Fruit fly (Drosophila melanogaster) whole organism, adult: ENCODE results near the gene flip.

ENCODE experiments used
- CG11617 ChIP-seq: fragments of 200-800 bp; sonication (Bioruptor generic); optimal IDR thresholded peaks from 2 replicates; lab custom pipeline; 2017; ENCODE audit warnings: mild to moderate bottlenecking, missing biosample characterization, missing genetic modification reagents, missing genetic modification characterization
- CG12768 ChIP-seq: fragments of 200-800 bp; sonication (Bioruptor generic); optimal IDR thresholded peaks from 2 replicates; lab custom pipeline; 2017; ENCODE audit warnings: missing biosample characterization, missing genetic modification characterization, mild to moderate bottlenecking, moderate library complexity, missing genetic modification reagents
- CG14711 ChIP-seq: fragments of 200-800 bp; sonication (Bioruptor generic); optimal IDR thresholded peaks from 2 replicates; lab custom pipeline; 2018; ENCODE audit warnings: missing biosample characterization, mild to moderate bottlenecking, missing genetic modification characterization, moderate library complexity
- CG33017 ChIP-seq: fragments of 200-800 bp; sonication (Bioruptor generic); optimal IDR thresholded peaks from 2 replicates; lab custom pipeline; 2018; ENCODE audit warnings: missing biosample characterization, mild to moderate bottlenecking, missing genetic modification characterization, moderate library complexity
- CG5204 ChIP-seq: fragments of 200-800 bp; sonication (Bioruptor generic); optimal IDR thresholded peaks from 2 replicates; lab custom pipeline; 2016; ENCODE audit warnings: missing biosample characterization, missing genetic modification characterization
- Crg-1 ChIP-seq: fragments of 200-800 bp; sonication (Bioruptor generic); optimal IDR thresholded peaks from 2 replicates; lab custom pipeline; 2016; ENCODE audit warnings: missing biosample characterization, missing genetic modification characterization
- cnc ChIP-seq, 2 experiments: fragments of >200 bp; optimal IDR thresholded peaks; 2 replicates each; lab custom pipeline; 2017

DNA sequence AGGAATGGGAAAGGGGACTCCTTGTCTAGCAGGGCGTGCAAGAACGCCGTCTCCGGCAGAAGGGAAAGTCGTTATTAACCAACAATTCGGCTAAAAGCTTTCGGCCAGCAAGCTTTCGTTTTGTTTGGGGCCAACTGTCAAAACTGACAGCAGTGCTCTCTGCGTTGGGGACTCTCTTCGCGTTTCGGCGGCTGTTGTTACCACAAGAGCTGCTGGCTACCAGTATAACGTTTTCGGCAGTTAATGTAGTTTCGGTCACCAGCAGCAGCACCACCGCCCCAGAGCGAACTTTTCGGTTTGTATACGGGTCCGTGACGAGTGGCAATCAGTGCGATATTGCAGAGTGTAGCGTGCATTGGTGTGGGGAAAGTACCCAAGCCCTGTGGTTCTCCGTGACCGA lies 2.3 kb upstream of the flip start, which contains the start of gene cpx:
- TF ChIP-seq cnc (optimal IDR thresholded peaks at IDR 0.05; lab: Kevin White, UChicago) = no peak
- TF ChIP-seq CG5204 = no peak
- no peak for TF ChIP-seq CG14711 (tag; lab: Kevin White, UChicago)
- TF ChIP-seq Crg-1 (GFP tag; lab: Kevin White, UChicago) = no peak
- TF ChIP-seq CG12768 (GFP tag; lab: Kevin White, UChicago) = no peak
- no peak for TF ChIP-seq CG11617 (GFP tag; lab: Kevin White, UChicago)
- TF ChIP-seq CG33017 (tag; lab: Kevin White, UChicago) = no peak
